Worm (Caenorhabditis elegans): ENCODE data around the gene gcy-12.

- no peak for TF ChIP-seq lin-13 (GFP tag; optimal IDR thresholded peaks at IDR 0.05)
- no peak for TF ChIP-seq lsy-2 (tag; optimal IDR thresholded peaks at IDR 0.05)
- TF ChIP-seq lin-39 (tag; optimal IDR thresholded peaks at IDR 0.05), result no peak
Observed at ce11 chrII:5311746-5312145, at the start of gene gcy-12.

All from whole organism, L1 larva.